Worm (Caenorhabditis elegans): ENCODE measurements around the gene pcp-1.
"Not testable (repeated sequence)": the region's sequence is repeated elsewhere in the genome, so short reads cannot be mapped to it uniquely, and the experiment has no call there.

- not testable (repeated sequence) for TF ChIP-seq fkh-10 (GFP tag; optimal IDR thresholded peaks at IDR 0.05); F44E2.7 (GFP tag; IDR thresholded peaks at IDR 0.05); nhr-48 (tag; optimal IDR thresholded peaks at IDR 0.05); lin-39 (tag; optimal IDR thresholded peaks at IDR 0.05); nhr-11 (tag; optimal IDR thresholded peaks at IDR 0.05); ceh-32 (tag; optimal IDR thresholded peaks at IDR 0.05; ENCODE audit: poor library complexity); lin-29 (GFP tag; IDR thresholded peaks at IDR 0.05); ama-1 (optimal IDR thresholded peaks at IDR 0.05); ztf-11 (tag; optimal IDR thresholded peaks at IDR 0.05); zip-2 (tag; optimal IDR thresholded peaks at IDR 0.05)
- TF ChIP-seq zfp-3 (GFP tag; conservative IDR thresholded peaks at IDR 0.05) = 0 out of 2 replicates have a peak, but pooled peaks have one; percentile 41
- peak; percentile 33; the same call in 1 of the 2 replicates for TF ChIP-seq dmd-6 (GFP tag; IDR thresholded peaks at IDR 0.05)
- peak; percentile 38 for TF ChIP-seq hlh-11 (tag; optimal IDR thresholded peaks at IDR 0.05)
These were observed 12.3 kb downstream of the pcp-1 start for ce11 chrIII:7770986-7771385.

Measured in whole organism, L4 larva.